In genomic region chrV:10320101-10320761, ce11 we compare ENCODE assay signal across 6 worm cellular contexts.
TF ChIP-seq lines count a peak whose summit lies in the region.

Gene gna-1, minus strand, starts transcription at chrV:10320151.
Gene B0024.13, plus strand, starts transcription at chrV:10320711.

TF ChIP-seq in whole organism, L1 larva, 84 proteins besides CTCF, POLR2A, EP300 and RAD21 (continued from another document and continues in another):
- TF ChIP-seq grh-1 (GFP tag; IDR thresholded peaks at IDR 0.05; lab: Robert Waterston, UW) (no peak), nhr-71 (tag; optimal IDR thresholded peaks at IDR 0.05; lab: Kevin White, UChicago) (peak; percentile 85), unc-62 (GFP tag; optimal IDR thresholded peaks at IDR 0.05; lab: Kevin White, UChicago) (no peak), unc-30 (tag; optimal IDR thresholded peaks at IDR 0.05; lab: Kevin White, UChicago) (no peak), nhr-237 (tag; optimal IDR thresholded peaks at IDR 0.05; lab: Kevin White, UChicago) (no peak), sptf-1 (tag; optimal IDR thresholded peaks at IDR 0.05; lab: Kevin White, UChicago) (no peak), aly-2 (tag; optimal IDR thresholded peaks at IDR 0.05; lab: Kevin White, UChicago) (no peak), irx-1 (tag; optimal IDR thresholded peaks at IDR 0.05; lab: Kevin White, UChicago) (peak; percentile 81), elt-3 (tag; optimal IDR thresholded peaks at IDR 0.05; lab: Kevin White, UChicago) (no peak), mef-2 (tag; optimal IDR thresholded peaks at IDR 0.05; lab: Kevin White, UChicago) (no peak), hpl-2 (GFP tag; optimal IDR thresholded peaks at IDR 0.05; lab: Kevin White, UChicago) (no peak), ceh-8 (GFP tag; optimal IDR thresholded peaks at IDR 0.05; lab: Kevin White, UChicago) (no peak), unc-98 (GFP tag; IDR thresholded peaks at IDR 0.05; lab: Robert Waterston, UW) (no peak; the same call in 1 of the 2 replicates), egl-13 (tag; optimal IDR thresholded peaks at IDR 0.05; lab: Kevin White, UChicago) (peak; percentile 77), sup-37 (GFP tag; optimal IDR thresholded peaks at IDR 0.05; lab: Kevin White, UChicago) (no peak), nhr-12 (tag; optimal IDR thresholded peaks at IDR 0.05; lab: Kevin White, UChicago) (no peak), nhr-47 (tag; optimal IDR thresholded peaks at IDR 0.05; lab: Kevin White, UChicago) (peak; percentile 81), nhr-85 (tag; lab: Kevin White, UChicago) (peak; percentile 87), lin-15B (tag; optimal IDR thresholded peaks at IDR 0.05; lab: Kevin White, UChicago) (peak; percentile 30), fkh-8 (tag; optimal IDR thresholded peaks at IDR 0.05; lab: Kevin White, UChicago) (peak; percentile 69), ama-1 (optimal IDR thresholded peaks at IDR 0.05; lab: Kevin White, UChicago) (no peak), swsn-7 (tag; optimal IDR thresholded peaks at IDR 0.05; lab: Kevin White, UChicago) (peak; percentile 79), sox-4 (tag; optimal IDR thresholded peaks at IDR 0.05; lab: Kevin White, UChicago) (peak; percentile 77)

TF ChIP-seq in whole organism, L2 larva, 48 proteins besides CTCF, POLR2A, EP300 and RAD21 (continued from another document):
- peak; percentile 86 for TF ChIP-seq sma-9 (GFP tag; optimal IDR thresholded peaks at IDR 0.05; lab: Kevin White, UChicago)
- TF ChIP-seq sma-9 (tag; optimal IDR thresholded peaks at IDR 0.05; lab: Kevin White, UChicago): no peak
- no peak for TF ChIP-seq nhr-23 (tag; optimal IDR thresholded peaks at IDR 0.05; lab: Kevin White, UChicago)
- TF ChIP-seq ceh-16 (tag; optimal IDR thresholded peaks at IDR 0.05; lab: Kevin White, UChicago): no peak
- TF ChIP-seq F13H6.1 (tag; optimal IDR thresholded peaks at IDR 0.05; lab: Kevin White, UChicago): peak; percentile 52
- no peak for TF ChIP-seq blmp-1 (tag; optimal IDR thresholded peaks at IDR 0.05; lab: Kevin White, UChicago; ENCODE audit: insufficient read depth)
- no peak for TF ChIP-seq sem-4 (tag; optimal IDR thresholded peaks at IDR 0.05; lab: Kevin White, UChicago)
- no peak for TF ChIP-seq R02D3.7 (tag; optimal IDR thresholded peaks at IDR 0.05; lab: Kevin White, UChicago)
- peak; percentile 69 for TF ChIP-seq C34F6.9 (tag; optimal IDR thresholded peaks at IDR 0.05; lab: Kevin White, UChicago)
- TF ChIP-seq ztf-11 (tag; optimal IDR thresholded peaks at IDR 0.05; lab: Kevin White, UChicago): no peak
- no peak for TF ChIP-seq Y55F3AM.14 (GFP tag; optimal IDR thresholded peaks at IDR 0.05; lab: Kevin White, UChicago)
- no peak for TF ChIP-seq mdl-1 (tag; optimal IDR thresholded peaks at IDR 0.05; lab: Kevin White, UChicago)
- peak; percentile 34 for TF ChIP-seq fos-1 (tag; optimal IDR thresholded peaks at IDR 0.05; lab: Kevin White, UChicago)
- TF ChIP-seq nhr-6 (tag; optimal IDR thresholded peaks at IDR 0.05; lab: Kevin White, UChicago): no peak
- no peak for TF ChIP-seq unc-39 (tag; optimal IDR thresholded peaks at IDR 0.05; lab: Kevin White, UChicago)
- no peak for TF ChIP-seq elt-3 (tag; optimal IDR thresholded peaks at IDR 0.05; lab: Kevin White, UChicago)
- peak; percentile 25 for TF ChIP-seq nhr-129 (tag; optimal IDR thresholded peaks at IDR 0.05; lab: Kevin White, UChicago)
- no peak for TF ChIP-seq lin-13 (GFP tag; optimal IDR thresholded peaks at IDR 0.05; lab: Kevin White, UChicago)
- TF ChIP-seq unc-55 (GFP tag; optimal IDR thresholded peaks at IDR 0.05; lab: Kevin White, UChicago): no peak
- no peak for TF ChIP-seq peb-1 (tag; optimal IDR thresholded peaks at IDR 0.05; lab: Kevin White, UChicago)
- no peak for TF ChIP-seq zag-1 (tag; optimal IDR thresholded peaks at IDR 0.05; lab: Kevin White, UChicago)
- no peak for TF ChIP-seq gmeb-1 (tag; optimal IDR thresholded peaks at IDR 0.05; lab: Kevin White, UChicago)
- TF ChIP-seq mbf-1 (tag; optimal IDR thresholded peaks at IDR 0.05; lab: Kevin White, UChicago): no peak
- TF ChIP-seq crh-2 (tag; optimal IDR thresholded peaks at IDR 0.05; lab: Kevin White, UChicago): peak; percentile 66

TF ChIP-seq in whole organism, L3 larva, 47 proteins besides CTCF, POLR2A, EP300 and RAD21 (continued from another document):
- no peak for TF ChIP-seq unc-39 (tag; optimal IDR thresholded peaks at IDR 0.05; lab: Kevin White, UChicago)
- TF ChIP-seq fkh-2 (tag; optimal IDR thresholded peaks at IDR 0.05; lab: Kevin White, UChicago): no peak
- TF ChIP-seq snpc-4 (tag; optimal IDR thresholded peaks at IDR 0.05; lab: Kevin White, UChicago): no peak
- TF ChIP-seq hmg-11 (tag; optimal IDR thresholded peaks at IDR 0.05; lab: Kevin White, UChicago): peak; percentile 17
- TF ChIP-seq jun-1 (tag; optimal IDR thresholded peaks at IDR 0.05; lab: Kevin White, UChicago): no peak
- TF ChIP-seq daf-12 (tag; optimal IDR thresholded peaks at IDR 0.05; lab: Kevin White, UChicago): no peak
- no peak for TF ChIP-seq ZK546.5 (tag; optimal IDR thresholded peaks at IDR 0.05; lab: Kevin White, UChicago)
- peak; percentile 78 for TF ChIP-seq nhr-43 (tag; optimal IDR thresholded peaks at IDR 0.05; lab: Kevin White, UChicago; ENCODE audit: poor library complexity, severe bottlenecking)

TF ChIP-seq in whole organism, L4 larva, 104 proteins besides CTCF, POLR2A, EP300 and RAD21 (continued from another document and continues in another):
- TF ChIP-seq mep-1 (tag; optimal IDR thresholded peaks at IDR 0.05; lab: Kevin White, UChicago) (no peak), duxl-1 (tag; optimal IDR thresholded peaks at IDR 0.05; lab: Kevin White, UChicago; ENCODE audit: poor library complexity) (peak; percentile 35), rbr-2 (tag; optimal IDR thresholded peaks at IDR 0.05; lab: Kevin White, UChicago) (peak; percentile 36), spr-3 (GFP tag; optimal IDR thresholded peaks at IDR 0.05; lab: Kevin White, UChicago) (no peak), nhr-41 (GFP tag; IDR thresholded peaks at IDR 0.05; lab: Robert Waterston, UW) (no peak), nhr-10 (tag; optimal IDR thresholded peaks at IDR 0.05; lab: Kevin White, UChicago) (no peak), ceh-44 (GFP tag; IDR thresholded peaks at IDR 0.05; lab: Robert Waterston, UW) (0 out of 2 replicates have a peak, but pooled peaks have one; percentile 45), skn-1 (tag; optimal IDR thresholded peaks at IDR 0.05; lab: Kevin White, UChicago) (no peak), ctbp-1 (GFP tag; IDR thresholded peaks at IDR 0.05; lab: Robert Waterston, UW) (no peak), R02D3.7 (tag; optimal IDR thresholded peaks at IDR 0.05; lab: Kevin White, UChicago) (no peak), nhr-6 (tag; optimal IDR thresholded peaks at IDR 0.05; lab: Kevin White, UChicago) (no peak), ZK337.2 (GFP tag; IDR thresholded peaks at IDR 0.05; lab: Robert Waterston, UW) (peak; percentile 18; the same call in 1 of the 2 replicates), ZK546.5 (tag; optimal IDR thresholded peaks at IDR 0.05; lab: Kevin White, UChicago) (no peak), dpl-1 (GFP tag; optimal IDR thresholded peaks at IDR 0.05; lab: Kevin White, UChicago) (peak; percentile 61), dmd-6 (GFP tag; IDR thresholded peaks at IDR 0.05; lab: Robert Waterston, UW) (peak; percentile 47; the same call in 1 of the 2 replicates), pqm-1 (tag; optimal IDR thresholded peaks at IDR 0.05; lab: Kevin White, UChicago) (no peak), unc-39 (tag; optimal IDR thresholded peaks at IDR 0.05; lab: Kevin White, UChicago) (no peak), egl-27 (tag; optimal IDR thresholded peaks at IDR 0.05; lab: Kevin White, UChicago) (no peak), nhr-102 (tag; optimal IDR thresholded peaks at IDR 0.05; lab: Kevin White, UChicago) (no peak), ama-1 (optimal IDR thresholded peaks at IDR 0.05; lab: Kevin White, UChicago) (no peak), ztf-7 (tag; optimal IDR thresholded peaks at IDR 0.05; lab: Kevin White, UChicago) (no peak), Y75B8A.6 (GFP tag; IDR thresholded peaks at IDR 0.05; lab: Robert Waterston, UW) (no peak), ceh-82 (tag; optimal IDR thresholded peaks at IDR 0.05; lab: Kevin White, UChicago) (no peak), T20F7.1 (GFP tag; optimal IDR thresholded peaks at IDR 0.05; lab: Kevin White, UChicago) (no peak), lin-29 (GFP tag; IDR thresholded peaks at IDR 0.05; lab: Robert Waterston, UW) (no peak), daf-12 (tag; optimal IDR thresholded peaks at IDR 0.05; lab: Kevin White, UChicago) (no peak), fos-1 (tag; optimal IDR thresholded peaks at IDR 0.05; lab: Kevin White, UChicago) (no peak), ceh-28 (tag; optimal IDR thresholded peaks at IDR 0.05; lab: Kevin White, UChicago) (no peak), zip-2 (tag; optimal IDR thresholded peaks at IDR 0.05; lab: Kevin White, UChicago) (no peak), nhr-237 (tag; optimal IDR thresholded peaks at IDR 0.05; lab: Kevin White, UChicago) (no peak)

TF ChIP-seq in whole organism, late embryonic, 69 proteins besides CTCF, POLR2A, EP300 and RAD21 (continued from another document and continues in another):
- TF ChIP-seq unc-86 (tag; optimal IDR thresholded peaks at IDR 0.05; lab: Kevin White, UChicago): no peak
- no peak for TF ChIP-seq ceh-14 (tag; optimal IDR thresholded peaks at IDR 0.05; lab: Kevin White, UChicago)
- TF ChIP-seq gmeb-2 (tag; optimal IDR thresholded peaks at IDR 0.05; lab: Kevin White, UChicago): no peak
- TF ChIP-seq ceh-45 (GFP tag; IDR thresholded peaks at IDR 0.05; lab: Robert Waterston, UW): no peak
- TF ChIP-seq mec-3 (tag; optimal IDR thresholded peaks at IDR 0.05; lab: Kevin White, UChicago; ENCODE audit: borderline replicate concordance): no peak
- no peak for TF ChIP-seq eyg-1 (tag; optimal IDR thresholded peaks at IDR 0.05; lab: Kevin White, UChicago)
- TF ChIP-seq pax-1 (tag; optimal IDR thresholded peaks at IDR 0.05; lab: Kevin White, UChicago): no peak
- TF ChIP-seq odd-2 (tag; optimal IDR thresholded peaks at IDR 0.05; lab: Kevin White, UChicago): no peak
- TF ChIP-seq hlh-13 (GFP tag; optimal IDR thresholded peaks at IDR 0.05; lab: Kevin White, UChicago): no peak
- peak; percentile 22 for TF ChIP-seq ets-4 (tag; optimal IDR thresholded peaks at IDR 0.05; lab: Kevin White, UChicago)
- no peak for TF ChIP-seq ceh-18 (tag; optimal IDR thresholded peaks at IDR 0.05; lab: Kevin White, UChicago)
- TF ChIP-seq syd-9 (tag; optimal IDR thresholded peaks at IDR 0.05; lab: Kevin White, UChicago): no peak
- TF ChIP-seq fkh-6 (tag; optimal IDR thresholded peaks at IDR 0.05; lab: Kevin White, UChicago): no peak
- TF ChIP-seq ceh-19 (GFP tag; optimal IDR thresholded peaks at IDR 0.05; lab: Kevin White, UChicago): no peak
- no peak for TF ChIP-seq sox-2 (GFP tag; IDR thresholded peaks at IDR 0.05; lab: Robert Waterston, UW)
- TF ChIP-seq K09A11.1 (tag; optimal IDR thresholded peaks at IDR 0.05; lab: Kevin White, UChicago; ENCODE audit: insufficient read depth): no peak
- no peak for TF ChIP-seq pha-4 (tag; optimal IDR thresholded peaks at IDR 0.05; lab: Kevin White, UChicago)
- no peak for TF ChIP-seq unc-3 (GFP tag; conservative IDR thresholded peaks at IDR 0.05; lab: Robert Waterston, UW)
- TF ChIP-seq unc-3 (tag; optimal IDR thresholded peaks at IDR 0.05; lab: Kevin White, UChicago): no peak
- TF ChIP-seq pqm-1 (tag; optimal IDR thresholded peaks at IDR 0.05; lab: Kevin White, UChicago): no peak
- TF ChIP-seq ahr-1 (tag; optimal IDR thresholded peaks at IDR 0.05; lab: Kevin White, UChicago): no peak
- no peak for TF ChIP-seq lin-11 (tag; optimal IDR thresholded peaks at IDR 0.05; lab: Kevin White, UChicago)
- no peak for TF ChIP-seq unc-55 (GFP tag; optimal IDR thresholded peaks at IDR 0.05; lab: Kevin White, UChicago)
- peak; percentile 82 for TF ChIP-seq C08G9.2 (tag; optimal IDR thresholded peaks at IDR 0.05; lab: Kevin White, UChicago)
- no peak for TF ChIP-seq hlh-30 (tag; optimal IDR thresholded peaks at IDR 0.05; lab: Kevin White, UChicago; ENCODE audit: insufficient read depth)
- TF ChIP-seq zip-5 (tag; optimal IDR thresholded peaks at IDR 0.05; lab: Kevin White, UChicago): peak; percentile 66
- TF ChIP-seq K02D7.2 (tag; optimal IDR thresholded peaks at IDR 0.05; lab: Kevin White, UChicago): no peak
- no peak for TF ChIP-seq che-1 (tag; optimal IDR thresholded peaks at IDR 0.05; lab: Kevin White, UChicago)
- no peak for TF ChIP-seq elt-4 (tag; optimal IDR thresholded peaks at IDR 0.05; lab: Kevin White, UChicago)
- no peak for TF ChIP-seq nhr-11 (tag; optimal IDR thresholded peaks at IDR 0.05; lab: Kevin White, UChicago)
- no peak for TF ChIP-seq ceh-9 (tag; optimal IDR thresholded peaks at IDR 0.05; lab: Kevin White, UChicago)
- TF ChIP-seq ztf-16 (tag; optimal IDR thresholded peaks at IDR 0.05; lab: Kevin White, UChicago): no peak

TF ChIP-seq in whole organism, young adult, 124 proteins besides CTCF, POLR2A, EP300 and RAD21 (continued from another document and continues in another):
- TF ChIP-seq ztf-26 (tag; optimal IDR thresholded peaks at IDR 0.05; lab: Kevin White, UChicago) (no peak), B0336.3 (GFP tag; IDR thresholded peaks at IDR 0.05; lab: Robert Waterston, UW) (no peak), nhr-179 (tag; optimal IDR thresholded peaks at IDR 0.05; lab: Kevin White, UChicago) (no peak), D2030.7 (GFP tag; IDR thresholded peaks at IDR 0.05; lab: Robert Waterston, UW) (peak; percentile 31; the same call in 1 of the 2 replicates), nhr-90 (tag; optimal IDR thresholded peaks at IDR 0.05; lab: Kevin White, UChicago) (no peak), atf-7 (tag; optimal IDR thresholded peaks at IDR 0.05; lab: Kevin White, UChicago) (no peak), nfya-2 (GFP tag; IDR thresholded peaks at IDR 0.05; lab: Robert Waterston, UW) (no peak), T26A5.8 (tag; optimal IDR thresholded peaks at IDR 0.05; lab: Kevin White, UChicago) (no peak), ceh-58 (GFP tag; IDR thresholded peaks at IDR 0.05; lab: Robert Waterston, UW) (no peak), lir-1 (GFP tag; conservative IDR thresholded peaks at IDR 0.05; lab: Robert Waterston, UW) (peak; percentile 56; the same call in 1 of the 2 replicates), ceh-27 (GFP tag; optimal IDR thresholded peaks at IDR 0.05; lab: Kevin White, UChicago) (peak; percentile 36), tlf-1 (GFP tag; optimal IDR thresholded peaks at IDR 0.05; lab: Kevin White, UChicago) (peak; percentile 19), B0035.1 (tag; optimal IDR thresholded peaks at IDR 0.05; lab: Kevin White, UChicago) (no peak), mcd-1 (GFP tag; IDR thresholded peaks at IDR 0.05; lab: Robert Waterston, UW) (peak; percentile 47), madf-6 (GFP tag; IDR thresholded peaks at IDR 0.05; lab: Robert Waterston, UW) (peak; percentile 58), ztf-3 (GFP tag; optimal IDR thresholded peaks at IDR 0.05; lab: Kevin White, UChicago) (no peak), Y67H2A.10 (GFP tag; conservative IDR thresholded peaks at IDR 0.05; lab: Robert Waterston, UW) (no peak), dpl-1 (GFP tag; optimal IDR thresholded peaks at IDR 0.05; lab: Kevin White, UChicago) (no peak), B0019.2 (GFP tag; conservative IDR thresholded peaks at IDR 0.05; lab: Robert Waterston, UW) (no peak), rcor-1 (GFP tag; IDR thresholded peaks at IDR 0.05; lab: Robert Waterston, UW) (peak; percentile 50; the same call in 1 of the 2 replicates), tbp1 (GFP tag; optimal IDR thresholded peaks at IDR 0.05; lab: Kevin White, UChicago) (peak; percentile 20), pbrm-1 (GFP tag; IDR thresholded peaks at IDR 0.05; lab: Robert Waterston, UW) (0 out of 2 replicates have a peak, but pooled peaks have one; percentile 26), lag-1 (GFP tag; IDR thresholded peaks at IDR 0.05; lab: Robert Waterston, UW) (no peak), madf-10 (tag; optimal IDR thresholded peaks at IDR 0.05; lab: Kevin White, UChicago) (peak; percentile 27), ztf-6 (GFP tag; IDR thresholded peaks at IDR 0.05; lab: Robert Waterston, UW) (no peak), nhr-120 (GFP tag; IDR thresholded peaks at IDR 0.05; lab: Robert Waterston, UW) (no peak), C06A6.2 (GFP tag; conservative IDR thresholded peaks at IDR 0.05; lab: Robert Waterston, UW) (no peak), hlh-26 (GFP tag; conservative IDR thresholded peaks at IDR 0.05; lab: Robert Waterston, UW) (no peak), ets-4 (GFP tag; optimal IDR thresholded peaks at IDR 0.05; lab: Kevin White, UChicago) (no peak), bed-2 (GFP tag; IDR thresholded peaks at IDR 0.05; lab: Robert Waterston, UW) (peak; percentile 53; the same call in 1 of the 2 replicates), repo-1 (tag; optimal IDR thresholded peaks at IDR 0.05; lab: Kevin White, UChicago) (no peak), cebp-1 (GFP tag; IDR thresholded peaks at IDR 0.05; lab: Robert Waterston, UW) (no peak), cebp-1 (tag; optimal IDR thresholded peaks at IDR 0.05; lab: Kevin White, UChicago) (no peak), hmg-20 (GFP tag; IDR thresholded peaks at IDR 0.05; lab: Robert Waterston, UW) (0 out of 2 replicates have a peak, but pooled peaks have one; percentile 62), zfh-2 (GFP tag; conservative IDR thresholded peaks at IDR 0.05; lab: Robert Waterston, UW) (no peak)
